Fruit fly (Drosophila melanogaster) whole organism, embryonic: Measurements from ENCODE around the gene CG5793.

Experiments used
- ATbp ChIP-seq: fragments of 200-800 bp; sonication (Bioruptor generic); optimal IDR thresholded peaks from 2 replicates; lab custom pipeline; 2017; ENCODE audit warnings: missing biosample characterization, mild to moderate bottlenecking, missing genetic modification characterization, missing genetic modification reagents
- B-H1 ChIP-seq: fragments of 200-800 bp; sonication (Bioruptor generic); IDR thresholded peaks from 3 replicates; pipeline ENCODE4 v1.3.6; 2022; ENCODE audit warnings: missing biosample characterization, missing genetic modification characterization
- Blimp-1 ChIP-seq: fragments of 200-800 bp; sonication (Bioruptor generic); optimal IDR thresholded peaks from 3 replicates; lab custom pipeline; 2018; ENCODE audit warnings: missing biosample characterization, missing genetic modification characterization, mild to moderate bottlenecking, moderate library complexity, missing genetic modification reagents
- CG10209 ChIP-seq: fragments of 200-800 bp; sonication (Bioruptor generic); optimal IDR thresholded peaks from 3 replicates; lab custom pipeline; 2017; ENCODE audit warnings: missing biosample characterization, mild to moderate bottlenecking, missing genetic modification characterization, missing genetic modification reagents
- CG10565 ChIP-seq: fragments of 200-800 bp; sonication (Bioruptor generic); optimal IDR thresholded peaks from 3 replicates; lab custom pipeline; 2016; ENCODE audit warnings: missing biosample characterization, mild to moderate bottlenecking, missing genetic modification characterization
- CG10654 ChIP-seq: fragments of 200-800 bp; sonication (Bioruptor generic); optimal IDR thresholded peaks from 2 replicates; lab custom pipeline; 2016; ENCODE audit warnings: missing biosample characterization, missing genetic modification characterization
- CG11247 ChIP-seq: fragments of 200-800 bp; sonication (Bioruptor generic); IDR thresholded peaks from 2 replicates; pipeline ENCODE4 v1.3.6; 2022; ENCODE audit warnings: missing biosample characterization, missing genetic modification characterization
- CG11696 ChIP-seq: fragments of 200-800 bp; sonication (Bioruptor generic); IDR thresholded peaks from 2 replicates; pipeline ENCODE4 v1.3.6; 2022; ENCODE audit warnings: missing biosample characterization, missing genetic modification characterization
- CG11723 ChIP-seq: fragments of 200-800 bp; sonication (Bioruptor generic); optimal IDR thresholded peaks from 2 replicates; lab custom pipeline; 2017; ENCODE audit warnings: missing biosample characterization, mild to moderate bottlenecking, missing genetic modification characterization
- CG12659 ChIP-seq: fragments of 200-800 bp; sonication (Bioruptor generic); optimal IDR thresholded peaks from 3 replicates; lab custom pipeline; 2017; ENCODE audit warnings: mild to moderate bottlenecking, missing biosample characterization, missing genetic modification reagents, missing genetic modification characterization
- CG13424 ChIP-seq: fragments of 200-800 bp; sonication (Bioruptor generic); optimal IDR thresholded peaks from 2 replicates; lab custom pipeline; 2019; ENCODE audit warnings: missing biosample characterization, mild to moderate bottlenecking, missing genetic modification characterization, moderate library complexity
- CG14441 ChIP-seq: fragments of 200-800 bp; sonication (Bioruptor generic); IDR thresholded peaks from 2 replicates; pipeline ENCODE4 v1.3.6; 2022; ENCODE audit warnings: missing biosample characterization, missing genetic modification characterization
- CG14710 ChIP-seq: fragments of 200-800 bp; sonication (Bioruptor generic); optimal IDR thresholded peaks from 3 replicates; lab custom pipeline; 2019; ENCODE audit warnings: missing biosample characterization, mild to moderate bottlenecking, missing genetic modification characterization, moderate library complexity
- CG16813 ChIP-seq: fragments of 200-800 bp; sonication (Bioruptor generic); IDR thresholded peaks from 3 replicates; pipeline ENCODE4 v1.3.6; 2022; ENCODE audit warnings: missing biosample characterization, missing genetic modification characterization; ENCODE audit not compliant: partially characterized antibody
- CG17385 ChIP-seq: fragments of 200-800 bp; sonication (Bioruptor generic); optimal IDR thresholded peaks from 3 replicates; lab custom pipeline; 2018; ENCODE audit warnings: missing biosample characterization, mild to moderate bottlenecking, missing genetic modification characterization
- CG18619 ChIP-seq: fragments of 200-800 bp; sonication (Bioruptor generic); optimal IDR thresholded peaks from 3 replicates; lab custom pipeline; 2017; ENCODE audit warnings: missing biosample characterization, mild to moderate bottlenecking, missing genetic modification characterization
- CG2129 ChIP-seq: fragments of 200-800 bp; sonication (Bioruptor generic); IDR thresholded peaks from 2 replicates; pipeline ENCODE4 v1.3.6; 2022; ENCODE audit warnings: missing biosample characterization, missing genetic modification characterization; ENCODE audit not compliant: partially characterized antibody
- CG30403 ChIP-seq: fragments of 200-800 bp; sonication (Bioruptor generic); optimal IDR thresholded peaks from 3 replicates; lab custom pipeline; 2016; ENCODE audit warnings: missing biosample characterization, missing genetic modification characterization
- CG32532 ChIP-seq: fragments of 200-800 bp; sonication (Bioruptor generic); IDR thresholded peaks from 2 replicates; pipeline ENCODE4 v1.3.6; 2022; ENCODE audit warnings: missing biosample characterization, missing genetic modification characterization
- CG3407 ChIP-seq: fragments of 200-800 bp; sonication (Bioruptor generic); optimal IDR thresholded peaks from 2 replicates; lab custom pipeline; 2018; ENCODE audit warnings: missing biosample characterization, mild to moderate bottlenecking, missing genetic modification characterization
- CG8765 ChIP-seq: fragments of 200-800 bp; sonication (Bioruptor generic); IDR thresholded peaks from 2 replicates; pipeline ENCODE4 v1.3.6; 2022; ENCODE audit warnings: missing biosample characterization, missing genetic modification characterization
- CG9609 ChIP-seq: fragments of 200-800 bp; sonication (Bioruptor generic); optimal IDR thresholded peaks from 3 replicates; lab custom pipeline; 2016; ENCODE audit warnings: missing biosample characterization, missing genetic modification characterization
- Drgx ChIP-seq: fragments of 200-800 bp; sonication (Bioruptor generic); IDR thresholded peaks from 2 replicates; pipeline ENCODE4 v1.3.6; 2022; ENCODE audit warnings: missing biosample characterization, missing genetic modification characterization
- E2f2 ChIP-seq: fragments of 200-800 bp; sonication (Bioruptor generic); IDR thresholded peaks from 2 replicates; pipeline ENCODE4 v1.3.6; 2022; ENCODE audit warnings: missing biosample characterization, missing genetic modification characterization
- Ets97D ChIP-seq: fragments of 200-800 bp; sonication (Bioruptor generic); optimal IDR thresholded peaks from 3 replicates; lab custom pipeline; 2016; ENCODE audit warnings: missing biosample characterization, missing genetic modification characterization
- Gug ChIP-seq: fragments of 200-800 bp; sonication (Bioruptor generic); IDR thresholded peaks from 4 replicates; pipeline ENCODE4 v1.3.6; 2022; ENCODE audit warnings: missing biosample characterization, missing genetic modification characterization
- HLH54F ChIP-seq: fragments of 200-800 bp; sonication (Bioruptor generic); optimal IDR thresholded peaks from 3 replicates; lab custom pipeline; 2016; ENCODE audit warnings: missing biosample characterization, missing genetic modification characterization
- HmgZ ChIP-seq: fragments of 200-800 bp; sonication (Bioruptor generic); optimal IDR thresholded peaks from 2 replicates; lab custom pipeline; 2018; ENCODE audit warnings: missing biosample characterization, mild to moderate bottlenecking, missing genetic modification characterization
- Nf-YA ChIP-seq: fragments of 200-800 bp; sonication (Bioruptor generic); IDR thresholded peaks from 2 replicates; pipeline ENCODE4 v1.3.6; 2022; ENCODE audit warnings: missing biosample characterization, missing genetic modification characterization
- NfI ChIP-seq: fragments of 200-800 bp; sonication (Bioruptor generic); optimal IDR thresholded peaks from 3 replicates; lab custom pipeline; 2018; ENCODE audit warnings: missing biosample characterization, mild to moderate bottlenecking, missing genetic modification characterization, moderate library complexity
- Pdp1 ChIP-seq, 2 experiments: fragments of 200-800 bp; sonication (Bioruptor generic); optimal IDR thresholded peaks; 3 replicates each; lab custom pipeline; 2016; ENCODE audit warnings: missing biosample characterization in 2 of 2, missing genetic modification characterization in 2 of 2, mild to moderate bottlenecking in 1 of 2, moderate library complexity in 1 of 2
- Sry-δ ChIP-seq: fragments of 200-800 bp; sonication (Bioruptor generic); optimal IDR thresholded peaks from 2 replicates; lab custom pipeline; 2016; ENCODE audit warnings: missing biosample characterization, missing genetic modification characterization
- Ssrp ChIP-seq: fragments of 200-800 bp; sonication (Bioruptor generic); optimal IDR thresholded peaks from 2 replicates; lab custom pipeline; 2018; ENCODE audit warnings: missing biosample characterization, mild to moderate bottlenecking, missing genetic modification characterization, moderate library complexity
- Xbp1 ChIP-seq: fragments of 200-800 bp; sonication (Bioruptor generic); optimal IDR thresholded peaks from 3 replicates; lab custom pipeline; 2016; ENCODE audit warnings: missing biosample characterization, mild to moderate bottlenecking, missing genetic modification characterization
- amos ChIP-seq: fragments of 200-800 bp; sonication (Bioruptor generic); IDR thresholded peaks from 2 replicates; pipeline ENCODE4 v1.3.6; 2022; ENCODE audit warnings: missing biosample characterization, missing genetic modification characterization; ENCODE audit not compliant: partially characterized antibody
- cato ChIP-seq: fragments of 200-800 bp; sonication (Bioruptor generic); optimal IDR thresholded peaks from 2 replicates; lab custom pipeline; 2016; ENCODE audit warnings: missing biosample characterization, missing genetic modification characterization, borderline replicate concordance
- croc ChIP-seq: fragments of 200-800 bp; sonication (Bioruptor generic); conservative IDR thresholded peaks from 3 replicates; pipeline ENCODE4 v1.3.6; 2022; ENCODE audit warnings: missing biosample characterization, missing genetic modification characterization
- en ChIP-seq: fragments of 200-800 bp; sonication (Bioruptor generic); optimal IDR thresholded peaks from 2 replicates; lab custom pipeline; 2016; ENCODE audit warnings: missing biosample characterization, missing genetic modification characterization
- grau ChIP-seq: fragments of 200-800 bp; optimal IDR thresholded peaks from 3 replicates; lab custom pipeline; 2019; ENCODE audit warnings: missing biosample characterization, mild to moderate bottlenecking, missing genetic modification characterization, moderate library complexity
- ham ChIP-seq: fragments of 200-800 bp; sonication (Bioruptor generic); IDR thresholded peaks from 2 replicates; pipeline ENCODE4 v1.3.6; 2022; ENCODE audit warnings: missing biosample characterization, missing genetic modification characterization
- hkb ChIP-seq, 2 experiments: fragments of 200-800 bp in 1 of 2; fragments of >200 bp in 1 of 2; sonication (Bioruptor generic) in 1 of 2; IDR thresholded peaks in 1 of 2; optimal IDR thresholded peaks in 1 of 2; 2 replicates each; pipeline versions ENCODE4 v1.3.6 to Lab custom; 2017 to 2022; ENCODE audit warnings: missing biosample characterization in 1 of 2, missing genetic modification characterization in 1 of 2
- jing ChIP-seq: fragments of 200-800 bp; sonication (Bioruptor generic); optimal IDR thresholded peaks from 2 replicates; lab custom pipeline; 2018; ENCODE audit warnings: missing biosample characterization, mild to moderate bottlenecking, missing genetic modification characterization
- kah ChIP-seq: fragments of 200-800 bp; sonication (Bioruptor generic); optimal IDR thresholded peaks from 2 replicates; lab custom pipeline; 2018; ENCODE audit warnings: missing biosample characterization, mild to moderate bottlenecking, missing genetic modification characterization
- lola ChIP-seq, 3 experiments: fragments of >200 bp in 2 of 3; fragments of 200-800 bp in 1 of 3; sonication (Bioruptor generic) in 1 of 3; optimal IDR thresholded peaks; 2 replicates each; lab custom pipeline; 2017 to 2019; ENCODE audit warnings: missing biosample characterization in 3 of 3, missing genetic modification characterization in 3 of 3, mild to moderate bottlenecking in 1 of 3, moderate library complexity in 1 of 3
- mam ChIP-seq: fragments of 200-800 bp; sonication (Bioruptor generic); optimal IDR thresholded peaks from 3 replicates; lab custom pipeline; 2016; ENCODE audit warnings: missing biosample characterization, missing genetic modification characterization
- phol ChIP-seq: fragments of 200-800 bp; sonication (Bioruptor generic); optimal IDR thresholded peaks from 3 replicates; lab custom pipeline; 2018; ENCODE audit warnings: missing biosample characterization, mild to moderate bottlenecking, missing genetic modification characterization, moderate library complexity
- salm ChIP-seq: fragments of 200-800 bp; sonication (Bioruptor generic); optimal IDR thresholded peaks from 2 replicates; lab custom pipeline; 2018; ENCODE audit warnings: missing biosample characterization, mild to moderate bottlenecking, missing genetic modification characterization
- sug ChIP-seq: fragments of 200-800 bp; optimal IDR thresholded peaks from 2 replicates; lab custom pipeline; 2019; ENCODE audit warnings: missing biosample characterization, mild to moderate bottlenecking, missing genetic modification characterization, moderate library complexity
- twi ChIP-seq: fragments of 200-800 bp; optimal IDR thresholded peaks from 2 replicates; lab custom pipeline; 2019; ENCODE audit warnings: missing biosample characterization, mild to moderate bottlenecking, missing genetic modification characterization, moderate library complexity
- wor ChIP-seq: fragments of 200-800 bp; sonication (Bioruptor generic); IDR thresholded peaks from 2 replicates; pipeline ENCODE4 v1.3.6; 2022; ENCODE audit warnings: missing biosample characterization, missing genetic modification characterization

The CG5793 gene

dm6 chr3R:21118784-21119183 lies 8.6 kb upstream of the CG5793 start, which contains the start of gene Bdbt (continued):
- TF ChIP-seq HmgZ (tag; lab: Kevin White, UChicago) (peak; percentile 73), Nf-YA (GFP tag; lab: Robert Waterston, UW) (no peak), CG32532 (GFP tag; lab: Robert Waterston, UW) (peak; percentile 59), Ssrp (tag; lab: Kevin White, UChicago) (peak; percentile 32), Ets97D (peak; percentile 52), kah (GFP tag; lab: Kevin White, UChicago) (no peak), sug (tag; lab: Kevin White, UChicago) (peak; percentile 27), jing (GFP tag; lab: Kevin White, UChicago) (no peak), lola (GFP tag; optimal IDR thresholded peaks at IDR 0.05; lab: Kevin White, UChicago) (peak in 1 of 3 experiments; percentile 88), CG17385 (GFP tag; lab: Kevin White, UChicago) (no peak), salm (tag; lab: Kevin White, UChicago) (no peak), ham (no peak), CG13424 (tag; lab: Kevin White, UChicago) (peak; percentile 5), CG14710 (tag; lab: Kevin White, UChicago) (peak; percentile 10), HLH54F (GFP tag; lab: Kevin White, UChicago) (peak; percentile 35), CG18619 (GFP tag; lab: Kevin White, UChicago) (no peak), mam (peak; percentile 39), E2f2 (GFP tag; lab: Robert Waterston, UW) (peak; percentile 40), Drgx (GFP tag; lab: Robert Waterston, UW) (no peak), en (GFP tag; lab: Kevin White, UChicago) (no peak), cato (no peak), CG11247 (GFP tag; lab: Robert Waterston, UW) (no peak), CG11723 (GFP tag; lab: Kevin White, UChicago) (no peak), hkb (optimal IDR thresholded peaks at IDR 0.05; lab: Kevin White, UChicago) (no peak), hkb (GFP tag; IDR thresholded peaks at IDR 0.05; lab: Robert Waterston, UW) (peak; percentile 36; the same call in 1 of the 2 replicates), CG8765 (GFP tag; lab: Robert Waterston, UW) (no peak), B-H1 (GFP tag; lab: Robert Waterston, UW) (0 out of 3 replicates have a peak, but pooled peaks have one; percentile 20), CG2129 (no peak), wor (GFP tag; lab: Robert Waterston, UW) (no peak), CG3407 (GFP tag; lab: Kevin White, UChicago) (no peak), CG10565 (GFP tag; lab: Kevin White, UChicago) (no peak), CG30403 (GFP tag; lab: Kevin White, UChicago) (peak; percentile 39), CG12659 (GFP tag; lab: Kevin White, UChicago) (peak; percentile 47), CG10654 (GFP tag; lab: Kevin White, UChicago) (peak; percentile 11), CG9609 (GFP tag; lab: Kevin White, UChicago) (peak; percentile 21), Blimp-1 (no peak), Pdp1 (GFP tag; optimal IDR thresholded peaks at IDR 0.05; lab: Kevin White, UChicago) (peak; percentile 13 to 94), Gug (GFP tag; lab: Robert Waterston, UW) (no peak), CG14441 (GFP tag; lab: Robert Waterston, UW) (peak; percentile 49; the same call in 1 of the 2 replicates), twi (tag; lab: Kevin White, UChicago) (no peak), phol (tag; lab: Kevin White, UChicago) (peak; percentile 35), amos (GFP tag; lab: Robert Waterston, UW) (peak; percentile 68), ATbp (no peak), CG11696 (GFP tag; lab: Robert Waterston, UW) (no peak), grau (tag; lab: Kevin White, UChicago) (no peak), CG10209 (GFP tag; lab: Kevin White, UChicago) (no peak), Sry-δ (GFP tag; lab: Kevin White, UChicago) (peak; percentile 13), croc (GFP tag; lab: Robert Waterston, UW) (no peak), CG16813 (GFP tag; lab: Robert Waterston, UW) (peak; percentile 91), NfI (GFP tag; lab: Kevin White, UChicago) (peak; percentile 10), Xbp1 (GFP tag; lab: Kevin White, UChicago) (peak; percentile 53)
